Fruit fly (Drosophila melanogaster): Measurements from ENCODE around the gene CG31211.

CG31211 gene

dm6 chr3R:11979879-11980571 is 30.5 kb downstream of the CG31211 start, which contains the start of gene CG18547:
TSS of gene CG18547 (minus strand) at chr3R:11980390.
- TF ChIP-seq CG10669 (GFP tag; optimal IDR thresholded peaks at IDR 0.05) (peak; percentile 57), CG6808 (GFP tag; optimal IDR thresholded peaks at IDR 0.05) (peak; percentile 5), Ets96B (tag; optimal IDR thresholded peaks at IDR 0.05) (peak; percentile 59), Smox (GFP tag; optimal IDR thresholded peaks at IDR 0.05) (peak; percentile 41), CG1621 (tag; optimal IDR thresholded peaks at IDR 0.05) (peak; percentile 59), CG10631 (GFP tag; optimal IDR thresholded peaks at IDR 0.05) (peak; percentile 41), CG4318 (GFP tag; optimal IDR thresholded peaks at IDR 0.05) (no peak), vri (GFP tag; optimal IDR thresholded peaks at IDR 0.05) (peak; percentile 14), CG6163 (GFP tag; IDR thresholded peaks at IDR 0.05) (peak; percentile 58; the same call in 2 of the 3 replicates), net (GFP tag; optimal IDR thresholded peaks at IDR 0.05) (peak; percentile 14), Sox14 (GFP tag; optimal IDR thresholded peaks at IDR 0.05) (peak; percentile 50), CG6854 (GFP tag; optimal IDR thresholded peaks at IDR 0.05) (no peak), CG8119 (GFP tag; IDR thresholded peaks at IDR 0.05) (0 out of 3 replicates have a peak, but pooled peaks have one; percentile 40), fd59A (GFP tag; optimal IDR thresholded peaks at IDR 0.05) (no peak), CG6276 (GFP tag; optimal IDR thresholded peaks at IDR 0.05) (no peak), achi (GFP tag; optimal IDR thresholded peaks at IDR 0.05) (peak; percentile 9), salr (GFP tag; optimal IDR thresholded peaks at IDR 0.05) (no peak), Ets21C (GFP tag; optimal IDR thresholded peaks at IDR 0.05) (peak; percentile 26), Blimp-1 (GFP tag; optimal IDR thresholded peaks at IDR 0.05) (no peak), Hr39 (GFP tag; optimal IDR thresholded peaks at IDR 0.05) (peak; percentile 48), fd85E (GFP tag; optimal IDR thresholded peaks at IDR 0.05) (no peak), Hr4 (GFP tag; optimal IDR thresholded peaks at IDR 0.05) (peak; percentile 26), CG3032 (tag; optimal IDR thresholded peaks at IDR 0.05) (peak; percentile 40), esn (GFP tag; optimal IDR thresholded peaks at IDR 0.05) (peak; percentile 46), CG7368 (GFP tag; optimal IDR thresholded peaks at IDR 0.05) (peak; percentile 32), eg (GFP tag; IDR thresholded peaks at IDR 0.05) (no peak), Hr38 (GFP tag; optimal IDR thresholded peaks at IDR 0.05) (no peak), CG9139 (GFP tag; optimal IDR thresholded peaks at IDR 0.05) (no peak), CG3919 (GFP tag; optimal IDR thresholded peaks at IDR 0.05) (peak; percentile 52), Lpt (GFP tag; optimal IDR thresholded peaks at IDR 0.05) (peak; percentile 3), CG15336 (GFP tag; IDR thresholded peaks at IDR 0.05) (0 out of 2 replicates have a peak, but pooled peaks have one; percentile 22), Eip93F (GFP tag; optimal IDR thresholded peaks at IDR 0.05) (no peak), CG34406 (GFP tag; optimal IDR thresholded peaks at IDR 0.05) (peak; percentile 43), CG8319 (GFP tag; optimal IDR thresholded peaks at IDR 0.05) (no peak), CG11762 (GFP tag; optimal IDR thresholded peaks at IDR 0.05; ENCODE audit: insufficient read depth) (peak; percentile 32), topi (GFP tag; optimal IDR thresholded peaks at IDR 0.05) (peak; percentile 54), lz (GFP tag; optimal IDR thresholded peaks at IDR 0.05) (peak; percentile 57), Eip75B (GFP tag; optimal IDR thresholded peaks at IDR 0.05) (peak; percentile 49), spab (GFP tag; optimal IDR thresholded peaks at IDR 0.05) (no peak), pdm3 (GFP tag; optimal IDR thresholded peaks at IDR 0.05) (peak; percentile 46), dac (GFP tag; optimal IDR thresholded peaks at IDR 0.05) (no peak), Gug (GFP tag; IDR thresholded peaks at IDR 0.05) (0 out of 2 replicates have a peak, but pooled peaks have one; percentile 20), fkh (GFP tag; optimal IDR thresholded peaks at IDR 0.05) (no peak), CG32006 (GFP tag; optimal IDR thresholded peaks at IDR 0.05) (peak; percentile 25), dsx (GFP tag; optimal IDR thresholded peaks at IDR 0.05; ENCODE audit: poor library complexity, severe bottlenecking) (peak; percentile 24), Sox15 (GFP tag; optimal IDR thresholded peaks at IDR 0.05) (no peak), ss (GFP tag; optimal IDR thresholded peaks at IDR 0.05) (peak in 1 of 2 experiments; percentile 21), Met (GFP tag; optimal IDR thresholded peaks at IDR 0.05) (peak; percentile 62), acj6 (GFP tag; optimal IDR thresholded peaks at IDR 0.05) (peak; percentile 51), CG6792 (GFP tag; optimal IDR thresholded peaks at IDR 0.05) (peak; percentile 45)

Measured in whole organism, prepupa.